Worm (Caenorhabditis elegans) whole organism, mixed stage, embryonic: ENCODE results near the gene phf-33.

Experiments
- M03D4.4 ChIP-seq: sonication (generic microtip); optimal IDR thresholded peaks from 2 replicates; lab custom pipeline; 2017; ENCODE audit warnings: mild to moderate bottlenecking, missing genetic modification characterization, missing compliant biosample characterization
- bed-3 ChIP-seq: fragments of 200-800 bp; sonication (Bioruptor generic); optimal IDR thresholded peaks from 3 replicates; lab custom pipeline; 2018; ENCODE audit warnings: mild to moderate bottlenecking, missing genetic modification characterization, moderate library complexity, missing compliant biosample characterization
- blmp-1 ChIP-seq: fragments of 150-350 bp; optimal IDR thresholded peaks from 2 replicates; lab custom pipeline; 2014; ENCODE audit warnings: missing biosample characterization, missing genetic modification characterization
- ceh-39 ChIP-seq: fragments of 150-350 bp; optimal IDR thresholded peaks from 2 replicates; lab custom pipeline; 2014; ENCODE audit warnings: missing biosample characterization, missing genetic modification characterization
- ceh-43 ChIP-seq: fragments of 200-800 bp; sonication (Bioruptor generic); optimal IDR thresholded peaks from 2 replicates; lab custom pipeline; 2018; ENCODE audit warnings: mild to moderate bottlenecking, missing genetic modification characterization, moderate library complexity, missing compliant biosample characterization
- ceh-83 ChIP-seq: fragments of 200-800 bp; sonication (Bioruptor generic); optimal IDR thresholded peaks from 2 replicates; lab custom pipeline; 2018; ENCODE audit warnings: mild to moderate bottlenecking, missing genetic modification characterization, missing compliant biosample characterization
- ces-1 ChIP-seq: fragments of 150-350 bp; optimal IDR thresholded peaks from 2 replicates; lab custom pipeline; 2014; ENCODE audit warnings: missing biosample characterization, missing genetic modification reagents, missing genetic modification characterization
- cnd-1 ChIP-seq: fragments of 200-800 bp; sonication (Bioruptor generic); optimal IDR thresholded peaks from 2 replicates; lab custom pipeline; 2018; ENCODE audit warnings: mild to moderate bottlenecking, missing genetic modification characterization, missing compliant biosample characterization
- drap-1 ChIP-seq: fragments of 200-800 bp; sonication (Bioruptor generic); optimal IDR thresholded peaks from 3 replicates; lab custom pipeline; 2018; ENCODE audit warnings: mild to moderate bottlenecking, missing genetic modification characterization, missing compliant biosample characterization
- elt-1 ChIP-seq: sonication (generic microtip); optimal IDR thresholded peaks from 2 replicates; lab custom pipeline; 2017; ENCODE audit warnings: missing genetic modification characterization, mild to moderate bottlenecking, missing compliant biosample characterization, antibody characterized with exemption, moderate library complexity, borderline replicate concordance; ENCODE audit not compliant: insufficient read depth
- elt-3 ChIP-seq: fragments of 150-350 bp; optimal IDR thresholded peaks from 2 replicates; lab custom pipeline; 2014; ENCODE audit warnings: missing biosample characterization, missing genetic modification characterization
- flh-1 ChIP-seq: fragments of 200-800 bp; sonication (Bioruptor generic); optimal IDR thresholded peaks from 2 replicates; lab custom pipeline; 2018; ENCODE audit warnings: mild to moderate bottlenecking, missing genetic modification characterization, moderate library complexity, missing compliant biosample characterization
- ham-2 ChIP-seq: fragments of 200-800 bp; sonication (Bioruptor generic); optimal IDR thresholded peaks from 2 replicates; lab custom pipeline; 2018; ENCODE audit warnings: mild to moderate bottlenecking, missing genetic modification characterization, missing compliant biosample characterization
- hlh-1 ChIP-seq: fragments of 150-350 bp; optimal IDR thresholded peaks from 2 replicates; lab custom pipeline; 2014; ENCODE audit warnings: missing biosample characterization, missing genetic modification reagents, missing genetic modification characterization
- lin-13 ChIP-seq: fragments of 150-350 bp; optimal IDR thresholded peaks from 2 replicates; lab custom pipeline; 2014; ENCODE audit warnings: missing biosample characterization, missing genetic modification characterization
- lin-32 ChIP-seq: fragments of 200-800 bp; sonication (Bioruptor generic); optimal IDR thresholded peaks from 2 replicates; lab custom pipeline; 2018; ENCODE audit warnings: mild to moderate bottlenecking, missing genetic modification characterization, missing compliant biosample characterization
- lsy-2 ChIP-seq: fragments of 150-350 bp; optimal IDR thresholded peaks from 2 replicates; lab custom pipeline; 2014; ENCODE audit warnings: missing biosample characterization, missing genetic modification characterization
- mab-5 ChIP-seq: fragments of 150-350 bp; optimal IDR thresholded peaks from 2 replicates; lab custom pipeline; 2014; ENCODE audit warnings: missing biosample characterization, missing genetic modification characterization
- mep-1 ChIP-seq: fragments of 150-350 bp; optimal IDR thresholded peaks from 2 replicates; lab custom pipeline; 2017; ENCODE audit warnings: missing biosample characterization, missing genetic modification reagents, missing genetic modification characterization, inconsistent platforms
- mls-2 ChIP-seq: sonication (generic microtip); optimal IDR thresholded peaks from 2 replicates; lab custom pipeline; 2016; ENCODE audit warnings: mild to moderate bottlenecking, missing genetic modification characterization, moderate library complexity, missing compliant biosample characterization
- nhr-12 ChIP-seq: fragments of 150-350 bp; optimal IDR thresholded peaks from 2 replicates; lab custom pipeline; 2014; ENCODE audit warnings: missing biosample characterization, missing genetic modification characterization
- nhr-2 ChIP-seq: fragments of 150-350 bp; optimal IDR thresholded peaks from 2 replicates; lab custom pipeline; 2014; ENCODE audit warnings: missing biosample characterization, missing genetic modification characterization
- nhr-237 ChIP-seq: fragments of 150-350 bp; optimal IDR thresholded peaks from 2 replicates; lab custom pipeline; 2014; ENCODE audit warnings: missing biosample characterization, missing genetic modification characterization
- nhr-28 ChIP-seq: fragments of 150-350 bp; optimal IDR thresholded peaks from 2 replicates; lab custom pipeline; 2014; ENCODE audit warnings: missing biosample characterization, missing genetic modification characterization
- nhr-76 ChIP-seq: sonication (generic microtip); optimal IDR thresholded peaks from 2 replicates; lab custom pipeline; 2017; ENCODE audit warnings: missing biosample characterization, missing genetic modification characterization
- pha-4 ChIP-seq: fragments of 150-350 bp; optimal IDR thresholded peaks from 2 replicates; lab custom pipeline; 2018; ENCODE audit warnings: missing biosample characterization, missing genetic modification reagents, missing genetic modification characterization
- sem-2 ChIP-seq: fragments of 200-800 bp; sonication (Bioruptor generic); optimal IDR thresholded peaks from 2 replicates; lab custom pipeline; 2018; ENCODE audit warnings: mild to moderate bottlenecking, missing genetic modification characterization, missing compliant biosample characterization
- snpc-4 ChIP-seq: fragments of 150-350 bp; optimal IDR thresholded peaks from 2 replicates; lab custom pipeline; 2014; ENCODE audit warnings: missing biosample characterization, missing genetic modification characterization
- sptf-1 ChIP-seq: sonication (generic microtip); optimal IDR thresholded peaks from 2 replicates; lab custom pipeline; 2017; ENCODE audit warnings: mild to moderate bottlenecking, missing genetic modification characterization, moderate library complexity, missing compliant biosample characterization
- tbx-8 ChIP-seq: fragments of 200-800 bp; sonication (Bioruptor generic); optimal IDR thresholded peaks from 2 replicates; lab custom pipeline; 2018; ENCODE audit warnings: mild to moderate bottlenecking, missing genetic modification characterization, moderate library complexity, missing compliant biosample characterization
- unc-120 ChIP-seq: sonication (generic microtip); optimal IDR thresholded peaks from 2 replicates; lab custom pipeline; 2017; ENCODE audit warnings: missing genetic modification characterization, missing compliant biosample characterization; ENCODE audit not compliant: poor library complexity, severe bottlenecking
- unc-39 ChIP-seq: fragments of 150-350 bp; optimal IDR thresholded peaks from 2 replicates; lab custom pipeline; 2014; ENCODE audit warnings: missing biosample characterization, missing genetic modification characterization
- unc-62 ChIP-seq: fragments of 150-350 bp; optimal IDR thresholded peaks from 2 replicates; lab custom pipeline; 2014; ENCODE audit warnings: missing biosample characterization, missing genetic modification reagents, missing genetic modification characterization
- zip-8 ChIP-seq: fragments of 150-350 bp; optimal IDR thresholded peaks from 2 replicates; lab custom pipeline; 2014; ENCODE audit warnings: missing biosample characterization, missing genetic modification characterization
- ztf-11 ChIP-seq: fragments of 150-350 bp; optimal IDR thresholded peaks from 2 replicates; lab custom pipeline; 2014; ENCODE audit warnings: missing biosample characterization, missing genetic modification characterization

The phf-33 gene

ce11 chrX:13262195-13262594, 16.6 kb downstream of the phf-33 start, which contains the start of gene K09A11.1:
Gene K09A11.1 (plus strand): TSS chrX:13262495.
- TF ChIP-seq lin-32 (GFP tag; lab: Kevin White, UChicago): no peak
- no peak for TF ChIP-seq mep-1 (tag; lab: Kevin White, UChicago)
- TF ChIP-seq cnd-1 (tag; lab: Kevin White, UChicago): no peak
- no peak for TF ChIP-seq unc-62 (GFP tag; lab: Kevin White, UChicago)
- no peak for TF ChIP-seq nhr-2 (tag; lab: Kevin White, UChicago)
- TF ChIP-seq bed-3 (GFP tag; lab: Kevin White, UChicago): no peak
- TF ChIP-seq elt-3: no peak
- TF ChIP-seq elt-1: no peak
- no peak for TF ChIP-seq nhr-76 (tag; lab: Kevin White, UChicago)
- TF ChIP-seq flh-1: no peak
- TF ChIP-seq zip-8 (tag; lab: Kevin White, UChicago): no peak
- no peak for TF ChIP-seq nhr-237 (tag; lab: Kevin White, UChicago)
- TF ChIP-seq hlh-1: no peak
- TF ChIP-seq sptf-1: no peak

- no peak for TF ChIP-seq ceh-83
- TF ChIP-seq ztf-11: no peak
- TF ChIP-seq ceh-39: no peak
- TF ChIP-seq snpc-4 (tag; lab: Kevin White, UChicago): no peak
- TF ChIP-seq elt-1: no peak
- TF ChIP-seq tbx-8 (GFP tag; lab: Kevin White, UChicago): no peak
- no peak for TF ChIP-seq pha-4 (tag; lab: Kevin White, UChicago)
- no peak for TF ChIP-seq elt-3
- no peak for TF ChIP-seq hlh-1
- TF ChIP-seq flh-1: no peak
- TF ChIP-seq unc-39 (tag; lab: Kevin White, UChicago): no peak
- no peak for TF ChIP-seq mab-5 (tag; lab: Kevin White, UChicago)
- no peak for TF ChIP-seq lin-13
- TF ChIP-seq mep-1 (tag; lab: Kevin White, UChicago): no peak
- TF ChIP-seq nhr-28 (tag; lab: Kevin White, UChicago): no peak
- TF ChIP-seq unc-120 (tag; lab: Kevin White, UChicago): no peak
- no peak for TF ChIP-seq lin-32 (GFP tag; lab: Kevin White, UChicago)
Measured at ce11 chrX:13257577-13257976, 21.2 kb downstream of the phf-33 start, which contains the start of gene K08H2.10. Gene K08H2.10 (plus strand): TSS chrX:13257806.

ce11 chrX:13251914-13252434, 26.8 kb downstream of the phf-33 start, which contains the start of gene nhr-32:
Gene nhr-32 (plus strand): TSS chrX:13251964.
- TF ChIP-seq unc-120 (tag; lab: Kevin White, UChicago) (no peak), mls-2 (no peak)
- TF ChIP-seq, all 35 proteins: peak for 0

- TF ChIP-seq mab-5 (tag; lab: Kevin White, UChicago) (no peak), snpc-4 (tag; lab: Kevin White, UChicago) (no peak), nhr-28 (tag; lab: Kevin White, UChicago) (no peak), nhr-2 (tag; lab: Kevin White, UChicago) (peak; percentile 63), nhr-12 (tag; lab: Kevin White, UChicago) (no peak), sem-2 (GFP tag; lab: Kevin White, UChicago) (no peak), lsy-2 (no peak), blmp-1 (no peak), nhr-237 (tag; lab: Kevin White, UChicago) (peak; percentile 29), nhr-76 (tag; lab: Kevin White, UChicago) (no peak), lin-13 (peak; percentile 41), mls-2 (peak; percentile 64), hlh-1 (peak; percentile 94), elt-1 (peak; percentile 76), ceh-83 (no peak), ztf-11 (no peak), M03D4.4 (tag; lab: Kevin White, UChicago) (no peak), ceh-43 (GFP tag; lab: Kevin White, UChicago) (peak; percentile 7), unc-120 (tag; lab: Kevin White, UChicago) (peak; percentile 76), bed-3 (GFP tag; lab: Kevin White, UChicago) (no peak), sptf-1 (peak; percentile 22), cnd-1 (tag; lab: Kevin White, UChicago) (no peak), ces-1 (GFP tag; lab: Kevin White, UChicago) (peak; percentile 86), ham-2 (peak; percentile 43), unc-39 (tag; lab: Kevin White, UChicago) (no peak), flh-1 (no peak), lin-32 (GFP tag; lab: Kevin White, UChicago) (no peak), elt-3 (no peak), ceh-39 (no peak), unc-62 (GFP tag; lab: Kevin White, UChicago) (peak; percentile 81), zip-8 (tag; lab: Kevin White, UChicago) (no peak), mep-1 (tag; lab: Kevin White, UChicago) (peak; percentile 85), pha-4 (tag; lab: Kevin White, UChicago) (peak; percentile 72), tbx-8 (GFP tag; lab: Kevin White, UChicago) (no peak), drap-1 (peak; percentile 3)
Measured at ce11 chrX:13251354-13251843, 27.4 kb downstream of the phf-33 start.
